Worm (Caenorhabditis elegans) whole organism, young adult: Measurements from ENCODE around the gene rpn-2.

Experiments used
- C06A6.2 ChIP-seq: fragments of 200-800 bp; sonication (Bioruptor generic); conservative IDR thresholded peaks from 2 replicates; pipeline ENCODE4 v1.3.6; 2022; ENCODE audit warnings: missing genetic modification characterization, missing compliant biosample characterization
- C17E4.6 ChIP-seq: fragments of 200-800 bp; sonication (Bioruptor generic); IDR thresholded peaks from 2 replicates; pipeline ENCODE4 v1.3.6; 2022; ENCODE audit warnings: missing genetic modification reagents, missing genetic modification characterization, missing compliant biosample characterization
- F33H1.4 ChIP-seq: fragments of 200-800 bp; sonication (Bioruptor generic); IDR thresholded peaks from 2 replicates; pipeline ENCODE4 v1.3.6; 2022; ENCODE audit warnings: missing genetic modification reagents, missing genetic modification characterization, missing compliant biosample characterization
- akir-1 ChIP-seq: fragments of 200-800 bp; sonication (Bioruptor generic); optimal IDR thresholded peaks from 2 replicates; lab custom pipeline; 2018; ENCODE audit warnings: mild to moderate bottlenecking, missing genetic modification characterization, moderate library complexity, missing compliant biosample characterization
- atf-7 ChIP-seq: sonication (generic microtip); optimal IDR thresholded peaks from 2 replicates; lab custom pipeline; 2017; ENCODE audit warnings: mild to moderate bottlenecking, missing genetic modification characterization, missing compliant biosample characterization
- attf-3 ChIP-seq: fragments of 200-800 bp; sonication (Bioruptor generic); conservative IDR thresholded peaks from 2 replicates; pipeline ENCODE4 v1.3.6; 2022; ENCODE audit warnings: missing genetic modification reagents, missing genetic modification characterization, missing compliant biosample characterization
- chd-7 ChIP-seq: sonication (generic microtip); optimal IDR thresholded peaks from 2 replicates; lab custom pipeline; 2016; ENCODE audit warnings: mild to moderate bottlenecking, missing genetic modification characterization, moderate library complexity, missing compliant biosample characterization
- die-1 ChIP-seq: sonication (generic microtip); optimal IDR thresholded peaks from 2 replicates; lab custom pipeline; 2016; ENCODE audit warnings: missing genotype, mild to moderate bottlenecking, missing genetic modification characterization, missing compliant biosample characterization
- dox-1 ChIP-seq: fragments of 200-800 bp; sonication (Bioruptor generic); IDR thresholded peaks from 2 replicates; pipeline ENCODE4 v1.3.6; 2022; ENCODE audit warnings: missing genetic modification reagents, missing genetic modification characterization, missing compliant biosample characterization
- dpff-1 ChIP-seq: sonication (generic microtip); optimal IDR thresholded peaks from 2 replicates; lab custom pipeline; 2017; ENCODE audit warnings: mild to moderate bottlenecking, missing genetic modification characterization, missing compliant biosample characterization
- efl-1 ChIP-seq: fragments of 150-350 bp; optimal IDR thresholded peaks from 2 replicates; lab custom pipeline; 2014; ENCODE audit warnings: missing biosample characterization, missing genetic modification reagents, missing genetic modification characterization
- egrh-3 ChIP-seq: fragments of 200-800 bp; sonication (Bioruptor generic); IDR thresholded peaks from 2 replicates; pipeline ENCODE4 v1.3.6; 2022; ENCODE audit warnings: missing genetic modification reagents, missing genetic modification characterization, missing compliant biosample characterization
- hrde-1 ChIP-seq: sonication (generic microtip); optimal IDR thresholded peaks from 2 replicates; lab custom pipeline; 2016; ENCODE audit warnings: missing genetic modification characterization, mild to moderate bottlenecking, missing compliant biosample characterization, moderate library complexity, missing genotype, missing genetic modification reagents, borderline replicate concordance
- lsl-1 ChIP-seq: fragments of 200-800 bp; sonication (Bioruptor generic); optimal IDR thresholded peaks from 2 replicates; lab custom pipeline; 2018; ENCODE audit warnings: mild to moderate bottlenecking, missing genetic modification characterization, moderate library complexity, missing compliant biosample characterization
- lsy-27 ChIP-seq: sonication (generic microtip); optimal IDR thresholded peaks from 2 replicates; lab custom pipeline; 2017; ENCODE audit warnings: missing genetic modification characterization, mild to moderate bottlenecking, missing compliant biosample characterization, antibody characterized with exemption, missing genotype, borderline replicate concordance; ENCODE audit not compliant: insufficient read depth
- madf-8 ChIP-seq: fragments of 200-800 bp; sonication (Bioruptor generic); conservative IDR thresholded peaks from 2 replicates; pipeline ENCODE4 v1.3.6; 2022; ENCODE audit warnings: missing genetic modification reagents, missing genetic modification characterization, missing compliant biosample characterization
- mcd-1 ChIP-seq: fragments of 200-800 bp; sonication (Bioruptor generic); IDR thresholded peaks from 2 replicates; pipeline ENCODE4 v1.3.6; 2022; ENCODE audit warnings: missing genetic modification reagents, missing genetic modification characterization, missing compliant biosample characterization
- nfya-1 ChIP-seq: sonication (generic microtip); optimal IDR thresholded peaks from 2 replicates; lab custom pipeline; 2017; ENCODE audit warnings: antibody characterized with exemption, missing compliant biosample characterization, missing genetic modification characterization, borderline replicate concordance; ENCODE audit not compliant: insufficient read depth
- nfya-2 ChIP-seq: fragments of 200-800 bp; sonication (Bioruptor generic); IDR thresholded peaks from 2 replicates; pipeline ENCODE4 v1.3.6; 2022; ENCODE audit warnings: missing genetic modification reagents, missing genetic modification characterization, missing compliant biosample characterization
- sdz-38 ChIP-seq: sonication (generic microtip); optimal IDR thresholded peaks from 2 replicates; lab custom pipeline; 2016; ENCODE audit warnings: missing genotype, missing genetic modification characterization, missing compliant biosample characterization
- snpc-1.3 ChIP-seq: sonication (generic microtip); optimal IDR thresholded peaks from 2 replicates; lab custom pipeline; 2017; ENCODE audit warnings: missing genetic modification characterization, mild to moderate bottlenecking, missing compliant biosample characterization, antibody characterized with exemption, moderate library complexity, missing genotype, missing genetic modification reagents; ENCODE audit not compliant: insufficient read depth
- zfh-2 ChIP-seq: fragments of 200-800 bp; sonication (Bioruptor generic); conservative IDR thresholded peaks from 2 replicates; pipeline ENCODE4 v1.3.6; 2022; ENCODE audit warnings: missing genetic modification reagents, missing genetic modification characterization, missing compliant biosample characterization
- ztf-22 ChIP-seq: fragments of 200-800 bp; sonication (Bioruptor generic); optimal IDR thresholded peaks from 2 replicates; lab custom pipeline; 2018; ENCODE audit warnings: mild to moderate bottlenecking, missing genetic modification characterization, moderate library complexity, missing compliant biosample characterization
- ztf-6 ChIP-seq: fragments of 200-800 bp; sonication (Bioruptor generic); IDR thresholded peaks from 2 replicates; pipeline ENCODE4 v1.3.6; 2022; ENCODE audit warnings: missing genetic modification reagents, missing genetic modification characterization, missing compliant biosample characterization

rpn-2 gene

DNA sequence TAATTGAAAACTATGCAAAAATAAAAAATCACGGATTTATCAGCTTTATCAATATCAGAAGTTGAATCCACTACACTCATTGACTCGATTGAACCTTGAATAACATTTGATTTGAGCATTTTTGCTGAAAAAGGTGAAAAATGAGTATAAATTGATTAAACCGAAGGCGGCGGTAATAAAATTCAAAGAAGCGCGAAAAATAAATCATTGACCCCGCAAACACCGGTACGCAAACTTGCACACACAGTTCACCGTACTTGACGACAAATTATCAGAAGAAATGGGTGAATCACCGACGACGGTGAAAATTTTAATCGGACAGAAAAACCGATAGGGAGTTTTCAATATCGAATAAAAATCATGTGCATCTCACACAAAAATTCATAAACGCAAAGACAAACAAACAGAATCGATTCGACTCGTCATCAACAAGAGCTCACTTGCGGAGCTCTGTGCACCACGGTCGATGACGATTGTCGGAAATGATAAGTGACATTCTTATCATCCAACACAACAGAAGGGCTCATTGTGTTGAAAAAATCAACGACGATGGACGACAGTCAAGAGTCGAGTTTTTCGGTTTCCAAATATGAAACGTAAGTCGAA lies 49.4 kb upstream of the rpn-2 start, which contains the start of the genes wht-7 and Y42G9A.1 (continued):
- TF ChIP-seq lsy-27 (tag; lab: Kevin White, UChicago), result no peak
- TF ChIP-seq nfya-1 (tag; lab: Kevin White, UChicago), result no peak
- peak; percentile 41 for TF ChIP-seq atf-7
- peak; percentile 54 for TF ChIP-seq madf-8

DNA sequence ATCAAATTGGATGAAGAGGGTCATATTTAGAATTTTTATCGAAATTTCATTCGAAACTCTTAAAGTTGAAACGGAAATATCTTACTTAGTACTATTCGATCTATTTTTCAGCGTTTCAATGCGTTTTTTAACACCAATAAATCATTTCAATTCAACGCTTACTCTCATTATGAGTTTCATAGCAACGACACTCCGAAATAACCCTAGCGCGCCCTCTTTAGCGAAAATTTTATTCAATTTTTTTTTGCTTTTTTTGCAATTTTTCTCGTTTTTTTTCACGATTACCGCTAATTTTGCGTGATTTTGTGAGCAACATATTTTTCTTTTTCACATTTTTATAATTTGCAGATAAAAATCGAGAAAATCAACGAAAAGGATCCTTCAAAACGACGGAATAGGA lies 46.9 kb upstream of the rpn-2 start:
- TF ChIP-seq attf-3 (GFP tag; lab: Robert Waterston, UW), result peak; percentile 73
- TF ChIP-seq, all 124 proteins: peak for 1; not testable (repeated sequence) for 123

ce11 chrIII:6153112-6153511 lies 45.9 kb upstream of the rpn-2 start:
- TF ChIP-seq mcd-1 (GFP tag; lab: Robert Waterston, UW) (peak; percentile 25; the same call in 1 of the 2 replicates), C17E4.6 (peak; percentile 31; the same call in 1 of the 2 replicates), egrh-3 (GFP tag; lab: Robert Waterston, UW) (peak; percentile 83)

ce11 chrIII:6154586-6154985 lies 44.4 kb upstream of the rpn-2 start:
- TF ChIP-seq dpff-1 (tag; lab: Kevin White, UChicago) (no peak), chd-7 (tag; lab: Kevin White, UChicago) (no peak), madf-8 (no peak), ztf-22 (no peak), sdz-38 (tag; lab: Kevin White, UChicago) (no peak), ztf-6 (no peak), nfya-2 (no peak), die-1 (tag; lab: Kevin White, UChicago) (no peak), hrde-1 (no peak), dox-1 (GFP tag; lab: Robert Waterston, UW) (no peak), akir-1 (no peak), attf-3 (GFP tag; lab: Robert Waterston, UW) (no peak), C06A6.2 (GFP tag; lab: Robert Waterston, UW) (no peak)

ce11 chrIII:6155787-6156186 lies 43.2 kb upstream of the rpn-2 start:
- no peak for TF ChIP-seq efl-1 (GFP tag; lab: Kevin White, UChicago)
- TF ChIP-seq lsl-1 (GFP tag; lab: Kevin White, UChicago), result no peak
- TF ChIP-seq F33H1.4 (GFP tag; lab: Robert Waterston, UW), result no peak
- no peak for TF ChIP-seq snpc-1.3 (tag; lab: Kevin White, UChicago)
- TF ChIP-seq, all 124 proteins: peak for 0

ce11 chrIII:6157708-6158321 lies 41.2 kb upstream of the rpn-2 start, which contains the start of gene anmt-2:
Gene anmt-2 (minus strand): TSS chrIII:6157758.
- TF ChIP-seq snpc-1.3 (tag; lab: Kevin White, UChicago) (no peak), zfh-2 (GFP tag; lab: Robert Waterston, UW) (peak; percentile 80)
